Worm (Caenorhabditis elegans): ENCODE results near the gene R04A9.6.

ce11 chrX:433029-433693 lies 35.8 kb downstream of the R04A9.6 start:
- no peak for TF ChIP-seq nhr-12 (tag; optimal IDR thresholded peaks at IDR 0.05)
- TF ChIP-seq pqm-1 (tag; optimal IDR thresholded peaks at IDR 0.05) = no peak
- peak; percentile 23 for TF ChIP-seq elt-1 (tag; optimal IDR thresholded peaks at IDR 0.05)
- no peak for TF ChIP-seq nhr-237 (tag; optimal IDR thresholded peaks at IDR 0.05)
- TF ChIP-seq ztf-4 (tag; optimal IDR thresholded peaks at IDR 0.05) = no peak
- no peak for TF ChIP-seq daf-12 (tag; optimal IDR thresholded peaks at IDR 0.05)
- no peak for TF ChIP-seq pha-4 (tag; optimal IDR thresholded peaks at IDR 0.05)
- no peak for TF ChIP-seq nhr-76 (tag; optimal IDR thresholded peaks at IDR 0.05)
- no peak for TF ChIP-seq unc-62 (GFP tag; optimal IDR thresholded peaks at IDR 0.05)
- no peak for TF ChIP-seq fkh-2 (tag; optimal IDR thresholded peaks at IDR 0.05)
- TF ChIP-seq unc-39 (tag; optimal IDR thresholded peaks at IDR 0.05) = no peak
